Worm (Caenorhabditis elegans): Measurements from ENCODE around the gene K02E7.12.

ce11 chrII:1066907-1067306 is 4.1 kb upstream of the K02E7.12 start, which contains the start of gene K02E7.10:
- TF ChIP-seq unc-39 (tag; optimal IDR thresholded peaks at IDR 0.05): no peak
- no peak for TF ChIP-seq nhr-76 (tag; optimal IDR thresholded peaks at IDR 0.05)
- no peak for TF ChIP-seq unc-62 (GFP tag; optimal IDR thresholded peaks at IDR 0.05)

Measured in whole organism, mixed stage, embryonic.